Worm (Caenorhabditis elegans): ENCODE data around the gene Y57G11B.3.

The Y57G11B.3 gene

ce11 chrIV:14574282-14574869 lies at the start of gene Y57G11B.3, which contains the start of gene Y57G11B.5:
Gene Y57G11B.3, minus strand, starts transcription at chrIV:14574382.
Gene Y57G11B.5, plus strand, starts transcription at chrIV:14574819.
- TF ChIP-seq spr-3 (GFP tag; optimal IDR thresholded peaks at IDR 0.05) (no peak), ztf-7 (tag; optimal IDR thresholded peaks at IDR 0.05) (no peak), hif-1 (tag; optimal IDR thresholded peaks at IDR 0.05) (no peak), gei-8 (GFP tag; optimal IDR thresholded peaks at IDR 0.05) (no peak), Y48G9A.11 (GFP tag; IDR thresholded peaks at IDR 0.05) (no peak), lin-15B (tag; optimal IDR thresholded peaks at IDR 0.05) (no peak), snpc-4 (tag; optimal IDR thresholded peaks at IDR 0.05) (no peak), lsy-2 (tag; optimal IDR thresholded peaks at IDR 0.05) (no peak), mxl-2 (GFP tag; conservative IDR thresholded peaks at IDR 0.05) (no peak), hlh-30 (tag; optimal IDR thresholded peaks at IDR 0.05; ENCODE audit: insufficient read depth) (no peak), nhr-76 (tag; optimal IDR thresholded peaks at IDR 0.05) (no peak), ctbp-1 (GFP tag; IDR thresholded peaks at IDR 0.05) (no peak), duxl-1 (tag; optimal IDR thresholded peaks at IDR 0.05; ENCODE audit: poor library complexity) (no peak), rbr-2 (tag; optimal IDR thresholded peaks at IDR 0.05) (no peak), skn-1 (tag; optimal IDR thresholded peaks at IDR 0.05) (no peak), jun-1 (tag; optimal IDR thresholded peaks at IDR 0.05) (no peak)

ce11 chrIV:14622109-14622508 lies 47.9 kb upstream of the Y57G11B.3 start:
- TF ChIP-seq mdl-1 (tag; optimal IDR thresholded peaks at IDR 0.05) (peak in 1 of 2 experiments; percentile 36), spr-1 (tag; optimal IDR thresholded peaks at IDR 0.05) (peak; percentile 14), fkh-10 (GFP tag; optimal IDR thresholded peaks at IDR 0.05) (no peak), nhr-11 (tag; optimal IDR thresholded peaks at IDR 0.05) (peak; percentile 82), hif-1 (tag; optimal IDR thresholded peaks at IDR 0.05) (no peak), zip-2 (tag; optimal IDR thresholded peaks at IDR 0.05) (no peak), spr-3 (GFP tag; optimal IDR thresholded peaks at IDR 0.05) (no peak), mep-1 (tag; optimal IDR thresholded peaks at IDR 0.05) (peak; percentile 17), rbr-2 (tag; optimal IDR thresholded peaks at IDR 0.05) (peak; percentile 22), ama-1 (optimal IDR thresholded peaks at IDR 0.05) (no peak), set-16 (GFP tag; IDR thresholded peaks at IDR 0.05) (peak; percentile 66), unc-62 (GFP tag; optimal IDR thresholded peaks at IDR 0.05 in 1 of 2) (peak in 1 of 2 experiments; percentile 27), unc-62 (tag; optimal IDR thresholded peaks at IDR 0.05) (no peak), egl-43 (GFP tag; IDR thresholded peaks at IDR 0.05) (0 out of 2 replicates have a peak, but pooled peaks have one; percentile 35), hlh-30 (tag; optimal IDR thresholded peaks at IDR 0.05; ENCODE audit: insufficient read depth) (peak; percentile 74)

- TF ChIP-seq nhr-11 (tag; optimal IDR thresholded peaks at IDR 0.05) (no peak), F49E8.2 (tag; optimal IDR thresholded peaks at IDR 0.05; ENCODE audit: borderline replicate concordance) (no peak), lsy-2 (tag; optimal IDR thresholded peaks at IDR 0.05) (no peak), set-16 (GFP tag; IDR thresholded peaks at IDR 0.05) (peak; percentile 18; the same call in 1 of the 2 replicates), gei-8 (GFP tag; optimal IDR thresholded peaks at IDR 0.05) (no peak), D1046.2 (GFP tag; IDR thresholded peaks at IDR 0.05) (0 out of 2 replicates have a peak, but pooled peaks have one; percentile 6), pha-4 (GFP tag; IDR thresholded peaks at IDR 0.05) (no peak), pha-4 (tag; optimal IDR thresholded peaks at IDR 0.05) (no peak), nhr-41 (GFP tag; IDR thresholded peaks at IDR 0.05) (no peak), unc-62 (GFP tag; optimal IDR thresholded peaks at IDR 0.05 in 1 of 2) (peak in 1 of 2 experiments; percentile 71), unc-62 (tag; optimal IDR thresholded peaks at IDR 0.05) (no peak), F26F4.8 (GFP tag; conservative IDR thresholded peaks at IDR 0.05) (no peak), ztf-7 (tag; optimal IDR thresholded peaks at IDR 0.05) (no peak), unc-39 (tag; optimal IDR thresholded peaks at IDR 0.05) (no peak), ZK337.2 (GFP tag; IDR thresholded peaks at IDR 0.05) (no peak), saeg-2 (GFP tag; IDR thresholded peaks at IDR 0.05) (no peak), lin-1 (GFP tag; IDR thresholded peaks at IDR 0.05) (no peak), nhr-42 (GFP tag; IDR thresholded peaks at IDR 0.05) (no peak), mxl-3 (GFP tag; optimal IDR thresholded peaks at IDR 0.05) (no peak), dmd-9 (GFP tag; IDR thresholded peaks at IDR 0.05) (no peak), ceh-44 (GFP tag; IDR thresholded peaks at IDR 0.05) (no peak), Y75B8A.6 (GFP tag; IDR thresholded peaks at IDR 0.05) (no peak)
Measured at ce11 chrIV:14621117-14621516, 46.9 kb upstream of the Y57G11B.3 start.

All from whole organism, L4 larva.